Worm (Caenorhabditis elegans) whole organism, mixed stage, embryonic: ENCODE data around the gene C53A5.9.

Source experiments
- M03D4.4 ChIP-seq: sonication (generic microtip); optimal IDR thresholded peaks from 2 replicates; lab custom pipeline; 2017; ENCODE audit warnings: mild to moderate bottlenecking, missing genetic modification characterization, missing compliant biosample characterization
- ceh-39 ChIP-seq: fragments of 150-350 bp; optimal IDR thresholded peaks from 2 replicates; lab custom pipeline; 2014; ENCODE audit warnings: missing biosample characterization, missing genetic modification characterization
- ceh-43 ChIP-seq: fragments of 200-800 bp; sonication (Bioruptor generic); optimal IDR thresholded peaks from 2 replicates; lab custom pipeline; 2018; ENCODE audit warnings: mild to moderate bottlenecking, missing genetic modification characterization, moderate library complexity, missing compliant biosample characterization
- ceh-83 ChIP-seq: fragments of 200-800 bp; sonication (Bioruptor generic); optimal IDR thresholded peaks from 2 replicates; lab custom pipeline; 2018; ENCODE audit warnings: mild to moderate bottlenecking, missing genetic modification characterization, missing compliant biosample characterization
- ces-1 ChIP-seq: fragments of 150-350 bp; optimal IDR thresholded peaks from 2 replicates; lab custom pipeline; 2014; ENCODE audit warnings: missing biosample characterization, missing genetic modification reagents, missing genetic modification characterization
- drap-1 ChIP-seq: fragments of 200-800 bp; sonication (Bioruptor generic); optimal IDR thresholded peaks from 3 replicates; lab custom pipeline; 2018; ENCODE audit warnings: mild to moderate bottlenecking, missing genetic modification characterization, missing compliant biosample characterization
- elt-1 ChIP-seq: sonication (generic microtip); optimal IDR thresholded peaks from 2 replicates; lab custom pipeline; 2017; ENCODE audit warnings: missing genetic modification characterization, mild to moderate bottlenecking, missing compliant biosample characterization, antibody characterized with exemption, moderate library complexity, borderline replicate concordance; ENCODE audit not compliant: insufficient read depth
- elt-3 ChIP-seq: fragments of 150-350 bp; optimal IDR thresholded peaks from 2 replicates; lab custom pipeline; 2014; ENCODE audit warnings: missing biosample characterization, missing genetic modification characterization
- flh-1 ChIP-seq: fragments of 200-800 bp; sonication (Bioruptor generic); optimal IDR thresholded peaks from 2 replicates; lab custom pipeline; 2018; ENCODE audit warnings: mild to moderate bottlenecking, missing genetic modification characterization, moderate library complexity, missing compliant biosample characterization
- hlh-1 ChIP-seq: fragments of 150-350 bp; optimal IDR thresholded peaks from 2 replicates; lab custom pipeline; 2014; ENCODE audit warnings: missing biosample characterization, missing genetic modification reagents, missing genetic modification characterization
- lsy-2 ChIP-seq: fragments of 150-350 bp; optimal IDR thresholded peaks from 2 replicates; lab custom pipeline; 2014; ENCODE audit warnings: missing biosample characterization, missing genetic modification characterization
- mab-5 ChIP-seq: fragments of 150-350 bp; optimal IDR thresholded peaks from 2 replicates; lab custom pipeline; 2014; ENCODE audit warnings: missing biosample characterization, missing genetic modification characterization
- mep-1 ChIP-seq: fragments of 150-350 bp; optimal IDR thresholded peaks from 2 replicates; lab custom pipeline; 2017; ENCODE audit warnings: missing biosample characterization, missing genetic modification reagents, missing genetic modification characterization, inconsistent platforms
- mls-2 ChIP-seq: sonication (generic microtip); optimal IDR thresholded peaks from 2 replicates; lab custom pipeline; 2016; ENCODE audit warnings: mild to moderate bottlenecking, missing genetic modification characterization, moderate library complexity, missing compliant biosample characterization
- nhr-12 ChIP-seq: fragments of 150-350 bp; optimal IDR thresholded peaks from 2 replicates; lab custom pipeline; 2014; ENCODE audit warnings: missing biosample characterization, missing genetic modification characterization
- nhr-2 ChIP-seq: fragments of 150-350 bp; optimal IDR thresholded peaks from 2 replicates; lab custom pipeline; 2014; ENCODE audit warnings: missing biosample characterization, missing genetic modification characterization
- nhr-237 ChIP-seq: fragments of 150-350 bp; optimal IDR thresholded peaks from 2 replicates; lab custom pipeline; 2014; ENCODE audit warnings: missing biosample characterization, missing genetic modification characterization
- pha-4 ChIP-seq: fragments of 150-350 bp; optimal IDR thresholded peaks from 2 replicates; lab custom pipeline; 2018; ENCODE audit warnings: missing biosample characterization, missing genetic modification reagents, missing genetic modification characterization
- sem-2 ChIP-seq: fragments of 200-800 bp; sonication (Bioruptor generic); optimal IDR thresholded peaks from 2 replicates; lab custom pipeline; 2018; ENCODE audit warnings: mild to moderate bottlenecking, missing genetic modification characterization, missing compliant biosample characterization
- sptf-1 ChIP-seq: sonication (generic microtip); optimal IDR thresholded peaks from 2 replicates; lab custom pipeline; 2017; ENCODE audit warnings: mild to moderate bottlenecking, missing genetic modification characterization, moderate library complexity, missing compliant biosample characterization
- tbx-8 ChIP-seq: fragments of 200-800 bp; sonication (Bioruptor generic); optimal IDR thresholded peaks from 2 replicates; lab custom pipeline; 2018; ENCODE audit warnings: mild to moderate bottlenecking, missing genetic modification characterization, moderate library complexity, missing compliant biosample characterization
- unc-120 ChIP-seq: sonication (generic microtip); optimal IDR thresholded peaks from 2 replicates; lab custom pipeline; 2017; ENCODE audit warnings: missing genetic modification characterization, missing compliant biosample characterization; ENCODE audit not compliant: poor library complexity, severe bottlenecking
- unc-39 ChIP-seq: fragments of 150-350 bp; optimal IDR thresholded peaks from 2 replicates; lab custom pipeline; 2014; ENCODE audit warnings: missing biosample characterization, missing genetic modification characterization
- unc-62 ChIP-seq: fragments of 150-350 bp; optimal IDR thresholded peaks from 2 replicates; lab custom pipeline; 2014; ENCODE audit warnings: missing biosample characterization, missing genetic modification reagents, missing genetic modification characterization
- zip-8 ChIP-seq: fragments of 150-350 bp; optimal IDR thresholded peaks from 2 replicates; lab custom pipeline; 2014; ENCODE audit warnings: missing biosample characterization, missing genetic modification characterization

The C53A5.9 gene

ce11 chrV:14562589-14562988 lies 3.9 kb upstream of the C53A5.9 start, which contains the start of gene C53A5.11:
TSS of gene C53A5.11 (plus strand) at chrV:14562889.
- TF ChIP-seq zip-8 (tag; lab: Kevin White, UChicago), result no peak
- TF ChIP-seq flh-1 (GFP tag; lab: Kevin White, UChicago), result no peak
- TF ChIP-seq unc-62 (GFP tag; lab: Kevin White, UChicago), result no peak

ce11 chrV:14559312-14559711 lies 655 bp upstream of the C53A5.9 start, which contains the start of gene srt-32:
TSS of gene srt-32 (plus strand) at chrV:14559612.
- no peak for TF ChIP-seq hlh-1 (tag; lab: Kevin White, UChicago)
- no peak for TF ChIP-seq mep-1 (tag; lab: Kevin White, UChicago)
- no peak for TF ChIP-seq M03D4.4 (tag; lab: Kevin White, UChicago)
- no peak for TF ChIP-seq unc-120
- no peak for TF ChIP-seq elt-1 (tag; lab: Kevin White, UChicago)
- no peak for TF ChIP-seq drap-1 (GFP tag; lab: Kevin White, UChicago)
- TF ChIP-seq ceh-43 (GFP tag; lab: Kevin White, UChicago), result no peak
- TF ChIP-seq mls-2 (tag; lab: Kevin White, UChicago), result no peak
- TF ChIP-seq zip-8 (tag; lab: Kevin White, UChicago), result no peak
- no peak for TF ChIP-seq elt-3 (tag; lab: Kevin White, UChicago)
- TF ChIP-seq ceh-39 (tag; lab: Kevin White, UChicago), result no peak
- no peak for TF ChIP-seq ceh-83 (GFP tag; lab: Kevin White, UChicago)
- no peak for TF ChIP-seq lsy-2 (tag; lab: Kevin White, UChicago)
- no peak for TF ChIP-seq mab-5
- TF ChIP-seq pha-4 (tag; lab: Kevin White, UChicago), result no peak
- TF ChIP-seq nhr-2 (tag; lab: Kevin White, UChicago), result no peak

DNA sequence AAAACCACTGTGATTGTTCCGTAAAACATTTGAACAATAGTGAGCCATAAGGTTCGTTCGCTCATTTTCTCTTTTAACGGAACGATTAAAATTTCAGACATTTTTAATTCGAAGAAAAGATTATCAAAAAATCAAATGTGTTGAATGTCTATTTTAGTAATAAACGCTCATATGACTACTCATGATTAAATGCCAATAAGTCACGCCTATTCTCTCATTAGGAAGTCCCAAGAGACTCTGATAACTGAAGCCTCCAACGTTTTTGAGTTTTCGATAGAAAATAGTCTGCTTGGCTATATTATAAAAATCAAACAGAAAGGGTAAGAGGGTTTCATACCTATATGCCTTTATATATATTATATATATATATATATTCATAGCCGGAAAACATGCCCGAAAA lies 2.5 kb downstream of the C53A5.9 start, which contains the start of gene srg-47:
Gene srg-47 (minus strand): TSS at position 101 of the 400 bp plus-strand sequence.
- no peak for TF ChIP-seq tbx-8 (GFP tag; lab: Kevin White, UChicago)
- TF ChIP-seq lsy-2 (tag; lab: Kevin White, UChicago), result no peak
- TF ChIP-seq pha-4 (tag; lab: Kevin White, UChicago), result no peak
- TF ChIP-seq ces-1 (GFP tag; lab: Kevin White, UChicago), result no peak
- no peak for TF ChIP-seq ceh-83 (GFP tag; lab: Kevin White, UChicago)
- TF ChIP-seq nhr-12 (tag; lab: Kevin White, UChicago), result no peak
- TF ChIP-seq, all 35 proteins: peak for 0

DNA sequence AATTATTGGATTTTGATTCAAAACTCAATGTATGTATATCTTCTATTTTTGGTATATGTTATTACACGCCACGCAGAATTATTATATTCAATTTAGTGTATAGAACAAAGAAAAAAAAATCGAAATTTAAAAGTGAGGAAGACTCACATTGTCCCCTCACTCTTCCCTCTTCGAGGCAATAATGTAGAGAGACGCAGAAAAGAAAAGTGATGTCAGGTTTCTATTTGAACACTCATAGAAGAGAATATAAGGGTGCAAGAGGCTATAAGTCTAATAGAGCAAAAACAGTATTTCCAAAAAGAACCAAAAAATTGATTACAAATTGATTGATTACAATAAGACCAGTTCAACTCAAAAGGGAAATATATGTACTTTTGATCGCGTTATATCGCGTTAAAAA lies 10.1 kb downstream of the C53A5.9 start:
- TF ChIP-seq unc-120, result peak; percentile 9
- no peak for TF ChIP-seq unc-39 (tag; lab: Kevin White, UChicago)
- TF ChIP-seq, all 35 proteins: peak for 1

- no peak for TF ChIP-seq zip-8 (tag; lab: Kevin White, UChicago)
- no peak for TF ChIP-seq ces-1 (GFP tag; lab: Kevin White, UChicago)
- no peak for TF ChIP-seq M03D4.4 (tag; lab: Kevin White, UChicago)
- TF ChIP-seq, all 35 proteins: peak for 0
These were observed 12.1 kb downstream of the C53A5.9 start, which contains the start of gene C53A5.13 for ce11 chrV:14546569-14546968. TSS of gene C53A5.13 (plus strand) at chrV:14546869.

ce11 chrV:14545816-14546283 lies 12.8 kb downstream of the C53A5.9 start, which contains the start of gene rike-1:
TSS of gene rike-1 (minus strand) at chrV:14545866.
- TF ChIP-seq sptf-1 (tag; lab: Kevin White, UChicago) (no peak), mep-1 (tag; lab: Kevin White, UChicago) (peak; percentile 57), unc-39 (tag; lab: Kevin White, UChicago) (no peak), unc-120 (peak; percentile 22), nhr-2 (tag; lab: Kevin White, UChicago) (peak; percentile 8), ceh-39 (tag; lab: Kevin White, UChicago) (peak; percentile 41), ces-1 (GFP tag; lab: Kevin White, UChicago) (peak; percentile 62), tbx-8 (GFP tag; lab: Kevin White, UChicago) (no peak)

- TF ChIP-seq sem-2 (no peak), nhr-237 (no peak), tbx-8 (GFP tag; lab: Kevin White, UChicago) (no peak), drap-1 (GFP tag; lab: Kevin White, UChicago) (no peak), unc-62 (GFP tag; lab: Kevin White, UChicago) (no peak), hlh-1 (tag; lab: Kevin White, UChicago) (no peak)
These were observed 16.5 kb downstream of the C53A5.9 start for ce11 chrV:14542138-14542537.
